Worm (Caenorhabditis elegans) whole organism, L4 larva: Measurements from ENCODE around the gene tmem-145.

Source experiments
- F44E2.7 ChIP-seq: fragments of 200-800 bp; sonication (Bioruptor generic); IDR thresholded peaks from 2 replicates; pipeline ENCODE4 v2.1.2; 2022; ENCODE audit warnings: missing genetic modification characterization, missing compliant biosample characterization
- F49E8.2 ChIP-seq: sonication (generic microtip); optimal IDR thresholded peaks from 2 replicates; lab custom pipeline; 2016; ENCODE audit warnings: missing compliant biosample characterization, mild to moderate bottlenecking, missing genetic modification characterization, borderline replicate concordance
- T26A8.4 ChIP-seq: fragments of 200-800 bp; sonication (Bioruptor generic); IDR thresholded peaks from 2 replicates; pipeline ENCODE4 v1.3.6; 2022; ENCODE audit warnings: missing genetic modification characterization, missing compliant biosample characterization
- Y75B8A.6 ChIP-seq: fragments of 200-800 bp; sonication (Bioruptor generic); IDR thresholded peaks from 2 replicates; pipeline ENCODE4 v1.3.6; 2022; ENCODE audit warnings: missing genetic modification reagents, missing genetic modification characterization, missing compliant biosample characterization
- aha-1 ChIP-seq: fragments of 150-350 bp; peaks from one replicate; lab custom pipeline; 2014; ENCODE audit warnings: missing biosample characterization, missing genetic modification characterization
- arid-1 ChIP-seq: fragments of 200-800 bp; sonication (Bioruptor generic); conservative IDR thresholded peaks from 2 replicates; pipeline ENCODE4 v1.3.6; 2022; ENCODE audit warnings: missing genetic modification reagents, missing genetic modification characterization, missing compliant biosample characterization
- ceh-20 ChIP-seq: fragments of 200-800 bp; sonication (Bioruptor generic); IDR thresholded peaks from 2 replicates; pipeline ENCODE4 v1.3.6; 2022; ENCODE audit warnings: missing genetic modification reagents, missing genetic modification characterization, missing compliant biosample characterization
- ceh-44 ChIP-seq: fragments of 200-800 bp; sonication (Bioruptor generic); IDR thresholded peaks from 2 replicates; pipeline ENCODE4 v1.3.6; 2022; ENCODE audit warnings: missing genetic modification reagents, missing genetic modification characterization, missing compliant biosample characterization
- ces-1 ChIP-seq: fragments of 150-350 bp; sonication (generic microtip); optimal IDR thresholded peaks from 4 replicates; lab custom pipeline; 2014; ENCODE audit warnings: missing biosample characterization, missing genetic modification reagents, missing genetic modification characterization
- cey-2 ChIP-seq: sonication (generic microtip); optimal IDR thresholded peaks from 3 replicates; lab custom pipeline; 2017; ENCODE audit warnings: missing genetic modification characterization, mild to moderate bottlenecking, missing compliant biosample characterization, antibody characterized with exemption, borderline replicate concordance; ENCODE audit not compliant: insufficient read depth
- ctbp-1 ChIP-seq: fragments of 200-800 bp; sonication (Bioruptor generic); IDR thresholded peaks from 2 replicates; pipeline ENCODE4 v1.3.6; 2022; ENCODE audit warnings: missing genetic modification reagents, missing genetic modification characterization, missing compliant biosample characterization
- daf-16 ChIP-seq, 3 experiments: sonication (generic microtip); optimal IDR thresholded peaks; 2 replicates each; lab custom pipeline; 2016 to 2017; ENCODE audit warnings: missing genetic modification characterization in 3 of 3, missing genetic modification reagents in 3 of 3, mild to moderate bottlenecking in 2 of 3, missing compliant biosample characterization in 2 of 3, missing biosample characterization in 1 of 3, moderate library complexity in 1 of 3
- egl-27 ChIP-seq: sonication (generic microtip); optimal IDR thresholded peaks from 3 replicates; lab custom pipeline; 2017; ENCODE audit warnings: missing biosample characterization, missing genetic modification reagents, missing genetic modification characterization
- fos-1 ChIP-seq: fragments of 150-350 bp; optimal IDR thresholded peaks from 2 replicates; lab custom pipeline; 2014; ENCODE audit warnings: missing biosample characterization, missing genetic modification characterization
- hlh-11 ChIP-seq: fragments of 200-800 bp; sonication (Bioruptor generic); optimal IDR thresholded peaks from 2 replicates; lab custom pipeline; 2018; ENCODE audit warnings: mild to moderate bottlenecking, missing genetic modification characterization, missing compliant biosample characterization
- hmg-1.1 ChIP-seq: fragments of 200-800 bp; sonication (Bioruptor generic); IDR thresholded peaks from 2 replicates; pipeline ENCODE4 v1.3.6; 2022; ENCODE audit warnings: missing genetic modification reagents, missing genetic modification characterization, missing compliant biosample characterization
- jun-1 ChIP-seq: fragments of 150-350 bp; optimal IDR thresholded peaks from 2 replicates; lab custom pipeline; 2014; ENCODE audit warnings: missing biosample characterization, missing genetic modification reagents, missing genetic modification characterization
- lin-1 ChIP-seq: fragments of 200-800 bp; sonication (Bioruptor generic); IDR thresholded peaks from 2 replicates; pipeline ENCODE4 v1.3.6; 2022; ENCODE audit warnings: missing genetic modification reagents, missing genetic modification characterization, missing compliant biosample characterization
- lin-13 ChIP-seq: fragments of 150-350 bp; optimal IDR thresholded peaks from 2 replicates; lab custom pipeline; 2014; ENCODE audit warnings: missing biosample characterization, missing genetic modification reagents, missing genetic modification characterization
- lin-29 ChIP-seq: fragments of 200-800 bp; sonication (Bioruptor generic); IDR thresholded peaks from 2 replicates; pipeline ENCODE4 v1.3.6; 2022; ENCODE audit warnings: missing genetic modification reagents, missing genetic modification characterization, missing compliant biosample characterization
- lin-38 ChIP-seq: fragments of 200-800 bp; sonication (Bioruptor generic); IDR thresholded peaks from 2 replicates; pipeline ENCODE4 v1.3.6; 2022; ENCODE audit warnings: missing genetic modification reagents, missing genetic modification characterization, missing compliant biosample characterization
- mdt-29 ChIP-seq: fragments of 200-800 bp; sonication (Bioruptor generic); IDR thresholded peaks from 2 replicates; pipeline ENCODE4 v1.3.6; 2022; ENCODE audit warnings: missing genetic modification reagents, missing genetic modification characterization, missing compliant biosample characterization
- mes-2 ChIP-seq: sonication (generic microtip); optimal IDR thresholded peaks from 2 replicates; lab custom pipeline; 2016; ENCODE audit warnings: missing genotype, mild to moderate bottlenecking, missing genetic modification characterization, missing compliant biosample characterization; ENCODE audit not compliant: poor library complexity, severe bottlenecking
- nhr-10 ChIP-seq: fragments of 150-350 bp; optimal IDR thresholded peaks from 2 replicates; lab custom pipeline; 2014; ENCODE audit warnings: missing biosample characterization, missing genetic modification characterization
- nhr-25 ChIP-seq: sonication (generic microtip); optimal IDR thresholded peaks from 2 replicates; lab custom pipeline; 2017; ENCODE audit warnings: missing genetic modification characterization, mild to moderate bottlenecking, missing compliant biosample characterization, antibody characterized with exemption, moderate library complexity, borderline replicate concordance; ENCODE audit not compliant: insufficient read depth
- nhr-28 ChIP-seq: fragments of 150-350 bp; optimal IDR thresholded peaks from 2 replicates; lab custom pipeline; 2014; ENCODE audit warnings: missing biosample characterization, missing genetic modification characterization
- nhr-42 ChIP-seq: fragments of 200-800 bp; sonication (Bioruptor generic); IDR thresholded peaks from 2 replicates; pipeline ENCODE4 v1.3.6; 2022; ENCODE audit warnings: missing genetic modification characterization, missing compliant biosample characterization
- nhr-48 ChIP-seq: sonication (generic microtip); optimal IDR thresholded peaks from 2 replicates; lab custom pipeline; 2016; ENCODE audit warnings: mild to moderate bottlenecking, missing genetic modification characterization, missing compliant biosample characterization
- nhr-76 ChIP-seq: fragments of 150-350 bp; optimal IDR thresholded peaks from 2 replicates; lab custom pipeline; 2014; ENCODE audit warnings: missing biosample characterization, missing genetic modification characterization
- nhr-77 ChIP-seq: fragments of 150-350 bp; optimal IDR thresholded peaks from 2 replicates; lab custom pipeline; 2014; ENCODE audit warnings: missing biosample characterization, missing genetic modification characterization
- pqm-1 ChIP-seq: sonication (generic microtip); optimal IDR thresholded peaks from 2 replicates; lab custom pipeline; 2017; ENCODE audit warnings: missing biosample characterization, missing genetic modification characterization
- saeg-2 ChIP-seq: fragments of 200-800 bp; sonication (Bioruptor generic); IDR thresholded peaks from 2 replicates; pipeline ENCODE4 v1.3.6; 2022; ENCODE audit warnings: missing genetic modification reagents, missing genetic modification characterization, missing compliant biosample characterization
- set-16 ChIP-seq: fragments of 200-800 bp; sonication (Bioruptor generic); IDR thresholded peaks from 2 replicates; pipeline ENCODE4 v1.3.6; 2022; ENCODE audit warnings: missing genetic modification reagents, missing genetic modification characterization, missing compliant biosample characterization
- tag-97 ChIP-seq: fragments of 200-800 bp; sonication (Bioruptor generic); IDR thresholded peaks from 2 replicates; pipeline ENCODE4 v1.3.6; 2022; ENCODE audit warnings: missing genetic modification characterization, missing compliant biosample characterization
- vab-7 ChIP-seq: fragments of 200-800 bp; sonication (Bioruptor generic); IDR thresholded peaks from 2 replicates; pipeline ENCODE4 v1.3.6; 2022; ENCODE audit warnings: missing genetic modification reagents, missing genetic modification characterization, missing compliant biosample characterization
- zag-1 ChIP-seq: fragments of 150-350 bp; optimal IDR thresholded peaks from 2 replicates; lab custom pipeline; 2014; ENCODE audit warnings: missing biosample characterization, missing genetic modification characterization
- zip-11 ChIP-seq: fragments of 200-800 bp; sonication (Bioruptor generic); IDR thresholded peaks from 2 replicates; pipeline ENCODE4 v1.3.6; 2022; ENCODE audit warnings: missing genetic modification characterization, missing compliant biosample characterization

The tmem-145 gene

DNA sequence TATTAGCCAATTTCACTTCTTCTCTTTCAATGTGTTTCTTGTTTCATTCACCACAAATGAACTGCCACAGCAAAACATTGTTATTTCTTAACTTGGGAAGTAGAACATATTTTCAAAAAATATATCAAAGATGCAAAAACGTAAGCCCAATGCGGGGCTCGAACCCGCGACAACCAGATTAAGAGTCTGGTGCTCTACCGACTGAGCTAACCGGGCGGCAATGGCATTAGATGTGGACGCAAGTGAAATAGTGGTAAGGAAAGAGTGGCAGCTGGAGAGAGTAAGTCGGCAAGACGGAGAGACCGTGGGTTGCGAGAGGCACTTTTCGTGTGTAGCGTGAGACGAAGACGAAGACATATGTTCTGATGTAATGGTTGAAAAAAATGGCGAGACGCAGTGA lies 32.3 kb upstream of the tmem-145 start (continued):
- peak; percentile 60 for TF ChIP-seq nhr-28 (tag; lab: Kevin White, UChicago)
- TF ChIP-seq nhr-76 (tag; lab: Kevin White, UChicago) = no peak
- TF ChIP-seq saeg-2 (GFP tag; lab: Robert Waterston, UW) = peak; percentile 72; the same call in 1 of the 2 replicates
- TF ChIP-seq nhr-77 (tag; lab: Kevin White, UChicago) = peak; percentile 56
- no peak for TF ChIP-seq mdt-29 (GFP tag; lab: Robert Waterston, UW)
- TF ChIP-seq nhr-42 = peak; percentile 77; the same call in 1 of the 2 replicates
- TF ChIP-seq ceh-20 (GFP tag; lab: Robert Waterston, UW) = peak; percentile 87
- TF ChIP-seq pqm-1 (tag; lab: Kevin White, UChicago) = no peak
- peak; percentile 90 for TF ChIP-seq Y75B8A.6
- peak; percentile 46; the same call in 1 of the 2 replicates for TF ChIP-seq lin-29 (GFP tag; lab: Robert Waterston, UW)
- peak; percentile 97 for TF ChIP-seq hmg-1.1
- TF ChIP-seq tag-97 (GFP tag; lab: Robert Waterston, UW) = no peak
- peak; percentile 93 for TF ChIP-seq T26A8.4
- TF ChIP-seq cey-2 (tag; lab: Kevin White, UChicago) = peak; percentile 84
- no peak for TF ChIP-seq nhr-10 (tag; lab: Kevin White, UChicago)
- TF ChIP-seq zip-11 (GFP tag; lab: Robert Waterston, UW) = peak; percentile 15; the same call in 1 of the 2 replicates
- peak; percentile 37 for TF ChIP-seq lin-13 (GFP tag; lab: Kevin White, UChicago)
- peak; percentile 34 for TF ChIP-seq nhr-25 (tag; lab: Kevin White, UChicago)
- TF ChIP-seq daf-16 (GFP tag; optimal IDR thresholded peaks at IDR 0.05; lab: Kevin White, UChicago) = peak; percentile 44 to 93
- peak; percentile 72 for TF ChIP-seq daf-16 (tag; optimal IDR thresholded peaks at IDR 0.05; lab: Kevin White, UChicago)
- TF ChIP-seq jun-1 (tag; lab: Kevin White, UChicago) = peak; percentile 73
- peak; percentile 92 for TF ChIP-seq lin-1 (GFP tag; lab: Robert Waterston, UW)
- no peak for TF ChIP-seq egl-27 (tag; lab: Kevin White, UChicago)
- TF ChIP-seq lin-38 (GFP tag; lab: Robert Waterston, UW) = peak; percentile 82
- TF ChIP-seq F49E8.2 = peak; percentile 37
- peak; percentile 77 for TF ChIP-seq ces-1 (GFP tag; lab: Kevin White, UChicago)
- TF ChIP-seq mes-2 = no peak
- peak; percentile 97 for TF ChIP-seq ctbp-1 (GFP tag; lab: Robert Waterston, UW)
- peak; percentile 97 for TF ChIP-seq vab-7 (GFP tag; lab: Robert Waterston, UW)
- TF ChIP-seq, all 104 proteins: peak for 74

DNA sequence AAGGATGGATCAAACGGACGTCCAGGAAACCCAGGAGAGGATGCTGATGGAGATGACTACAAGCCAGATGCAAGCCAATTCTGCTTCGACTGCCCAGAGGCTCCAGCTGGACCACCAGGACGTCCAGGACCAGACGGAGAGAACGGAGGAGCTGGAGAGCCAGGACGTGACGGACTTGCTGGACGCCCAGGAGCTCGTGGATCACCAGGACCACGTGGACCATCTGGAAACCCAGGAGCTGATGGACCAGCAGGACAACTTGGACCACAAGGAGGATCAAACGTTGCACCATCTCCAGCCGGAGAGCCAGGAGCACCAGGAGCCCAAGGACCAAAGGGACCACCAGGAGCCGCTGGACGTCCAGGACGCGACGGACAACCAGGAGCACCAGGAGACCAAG lies 31.8 kb upstream of the tmem-145 start:
- TF ChIP-seq set-16 (GFP tag; lab: Robert Waterston, UW) = peak; percentile 95
- TF ChIP-seq fos-1 (tag; lab: Kevin White, UChicago) = no peak
- no peak for TF ChIP-seq ceh-44 (GFP tag; lab: Robert Waterston, UW)
- no peak for TF ChIP-seq zag-1
- no peak for TF ChIP-seq F44E2.7

DNA sequence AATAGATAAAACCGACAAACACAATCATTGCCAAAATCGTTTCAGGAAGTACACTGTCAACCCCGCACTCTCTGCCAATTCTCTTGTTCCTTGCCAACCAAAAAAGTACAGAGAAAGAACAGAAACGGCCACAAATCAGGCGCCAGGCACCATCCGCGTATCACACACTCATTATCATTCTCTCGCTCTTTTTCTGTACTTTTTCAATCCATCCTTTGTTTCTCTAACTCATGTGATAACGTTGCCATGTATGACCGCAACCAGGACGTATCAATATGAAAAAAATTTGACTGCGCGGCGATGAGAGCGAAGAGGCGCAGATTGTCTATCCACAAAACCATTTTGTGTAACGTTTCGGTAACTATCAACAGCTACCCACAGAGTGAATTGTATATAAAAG lies 31.0 kb upstream of the tmem-145 start, which contains the start of gene col-181:
Gene col-181 (plus strand): TSS at position 301 of the 400 bp plus-strand sequence.
- peak; percentile 61 for TF ChIP-seq hlh-11 (tag; lab: Kevin White, UChicago)
- TF ChIP-seq arid-1 = no peak
- TF ChIP-seq nhr-48 (tag; lab: Kevin White, UChicago) = peak; percentile 21
- peak; percentile 89 for TF ChIP-seq aha-1 (tag; lab: Kevin White, UChicago)
